Fruit fly (Drosophila melanogaster): ENCODE measurements around the gene CG14089.

DNA sequence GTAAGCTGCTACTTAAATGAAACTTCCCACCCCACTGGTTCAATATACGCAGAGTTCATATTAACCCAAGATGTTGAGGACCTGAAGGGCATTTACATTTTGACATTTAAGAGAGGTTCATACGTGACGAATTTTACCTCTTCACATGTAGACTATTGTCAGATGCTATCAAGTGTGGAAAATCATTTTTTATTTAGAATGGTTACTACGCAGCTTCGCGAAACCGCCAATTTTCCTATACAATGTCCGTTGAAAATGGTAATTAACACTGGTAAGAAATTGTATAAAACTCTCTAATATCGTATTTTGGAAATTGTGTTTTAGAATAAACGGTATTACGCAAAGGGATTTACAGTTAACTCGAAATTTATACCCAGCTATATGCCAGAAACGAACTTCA lies 44.0 kb downstream of the CG14089 start:
- TF ChIP-seq Hr39 (optimal IDR thresholded peaks at IDR 0.05) (no peak), CG13296 (GFP tag; optimal IDR thresholded peaks at IDR 0.05) (no peak), fru (optimal IDR thresholded peaks at IDR 0.05) (no peak), CG2120 (GFP tag; optimal IDR thresholded peaks at IDR 0.05) (no peak), CG9876 (GFP tag; optimal IDR thresholded peaks at IDR 0.05) (no peak)
